Fruit fly (Drosophila melanogaster) whole organism, adult: ENCODE data around the gene CG43954.

Experiments used
- CG11617 ChIP-seq: fragments of 200-800 bp; sonication (Bioruptor generic); optimal IDR thresholded peaks from 2 replicates; lab custom pipeline; 2017; ENCODE audit warnings: mild to moderate bottlenecking, missing biosample characterization, missing genetic modification reagents, missing genetic modification characterization
- CG12768 ChIP-seq: fragments of 200-800 bp; sonication (Bioruptor generic); optimal IDR thresholded peaks from 2 replicates; lab custom pipeline; 2017; ENCODE audit warnings: missing biosample characterization, missing genetic modification characterization, mild to moderate bottlenecking, moderate library complexity, missing genetic modification reagents
- CG1620 ChIP-seq: fragments of 200-800 bp; sonication (Bioruptor generic); optimal IDR thresholded peaks from 2 replicates; lab custom pipeline; 2016; ENCODE audit warnings: missing biosample characterization, missing genetic modification characterization
- CG33017 ChIP-seq: fragments of 200-800 bp; sonication (Bioruptor generic); optimal IDR thresholded peaks from 2 replicates; lab custom pipeline; 2018; ENCODE audit warnings: missing biosample characterization, mild to moderate bottlenecking, missing genetic modification characterization, moderate library complexity
- CG5204 ChIP-seq: fragments of 200-800 bp; sonication (Bioruptor generic); optimal IDR thresholded peaks from 2 replicates; lab custom pipeline; 2016; ENCODE audit warnings: missing biosample characterization, missing genetic modification characterization
- CG7101 ChIP-seq: fragments of 200-800 bp; sonication (Bioruptor generic); optimal IDR thresholded peaks from 2 replicates; lab custom pipeline; 2018; ENCODE audit warnings: missing biosample characterization, mild to moderate bottlenecking, missing genetic modification characterization, moderate library complexity
- Hr96 ChIP-seq: fragments of 200-800 bp; sonication (Bioruptor generic); optimal IDR thresholded peaks from 2 replicates; lab custom pipeline; 2016; ENCODE audit warnings: missing biosample characterization, missing genetic modification characterization
- Mnt ChIP-seq: fragments of 200-800 bp; sonication (Bioruptor generic); optimal IDR thresholded peaks from 2 replicates; lab custom pipeline; 2016; ENCODE audit warnings: missing biosample characterization, mild to moderate bottlenecking, missing genetic modification characterization
- cnc ChIP-seq, 2 experiments: fragments of >200 bp; optimal IDR thresholded peaks; 2 replicates each; lab custom pipeline; 2017
- kay ChIP-seq: fragments of 200-800 bp; sonication (Bioruptor generic); peaks from one replicate; lab custom pipeline; 2016; ENCODE audit warnings: missing biosample characterization, missing genetic modification characterization, borderline replicate concordance
- pad ChIP-seq: fragments of 200-800 bp; sonication (Bioruptor generic); optimal IDR thresholded peaks from 3 replicates; lab custom pipeline; 2017; ENCODE audit warnings: missing biosample characterization, missing genetic modification characterization, mild to moderate bottlenecking, moderate library complexity, missing genetic modification reagents
- tj ChIP-seq: fragments of 200-800 bp; sonication (Bioruptor generic); optimal IDR thresholded peaks from 3 replicates; lab custom pipeline; 2017; ENCODE audit warnings: missing biosample characterization, mild to moderate bottlenecking, missing genetic modification characterization, moderate library complexity
- toe ChIP-seq: fragments of 200-800 bp; sonication (Bioruptor generic); optimal IDR thresholded peaks from 2 replicates; lab custom pipeline; 2016; ENCODE audit warnings: missing biosample characterization, missing genetic modification characterization

DNA sequence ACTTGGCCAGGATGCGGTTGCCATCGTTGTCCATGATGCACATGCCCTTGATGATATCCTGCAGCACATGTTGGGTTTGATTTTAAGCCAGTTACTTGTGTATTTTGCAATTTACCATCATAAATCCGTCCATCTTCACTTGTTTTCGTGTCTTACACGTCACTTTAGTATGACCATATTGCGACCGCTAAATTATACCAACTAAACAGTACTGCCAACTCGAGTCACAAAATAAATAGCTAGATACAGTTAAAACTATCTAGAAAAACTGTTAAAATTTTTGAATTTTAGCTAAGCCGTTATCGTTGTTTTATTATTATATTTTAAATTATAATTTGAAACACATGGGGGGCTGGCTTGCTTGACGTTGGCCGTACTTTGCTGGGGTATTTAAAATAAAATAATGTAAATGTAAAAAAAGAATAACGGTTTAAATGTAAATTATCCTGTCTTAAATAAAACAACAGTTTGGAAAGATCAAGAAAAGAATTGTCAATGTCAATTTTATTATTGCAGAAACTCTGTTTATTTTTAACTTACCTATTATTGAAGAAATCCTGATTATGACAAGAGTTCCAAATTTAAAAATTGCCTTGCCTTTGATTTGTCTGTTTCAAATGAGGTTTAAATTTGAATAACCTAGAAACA, 38.0 kb downstream of the CG43954 start, which contains the start of the genes zetaCOP and CG13032:
- TF ChIP-seq CG33017 (tag; lab: Kevin White, UChicago) (no peak), CG12768 (GFP tag; lab: Kevin White, UChicago) (no peak), CG11617 (GFP tag; lab: Kevin White, UChicago) (no peak), cnc (optimal IDR thresholded peaks at IDR 0.05; lab: Kevin White, UChicago) (no peak), Mnt (GFP tag; lab: Kevin White, UChicago) (no peak), toe (GFP tag; lab: Kevin White, UChicago) (no peak), tj (GFP tag; lab: Kevin White, UChicago) (no peak), Hr96 (GFP tag; lab: Kevin White, UChicago) (no peak), CG5204 (GFP tag; lab: Kevin White, UChicago) (no peak), pad (no peak), kay (GFP tag; lab: Kevin White, UChicago) (peak; percentile 10), CG7101 (tag; lab: Kevin White, UChicago) (no peak), CG1620 (GFP tag; lab: Kevin White, UChicago) (no peak)
